Worm (Caenorhabditis elegans) whole organism, dauer: Measurements from ENCODE around the gene cgp-1.

Experiments
- unc-62 ChIP-seq: sonication (generic microtip); optimal IDR thresholded peaks from 2 replicates; lab custom pipeline; 2017; ENCODE audit warnings: missing biosample characterization, missing genetic modification reagents, missing genetic modification characterization

Gene cgp-1

DNA sequence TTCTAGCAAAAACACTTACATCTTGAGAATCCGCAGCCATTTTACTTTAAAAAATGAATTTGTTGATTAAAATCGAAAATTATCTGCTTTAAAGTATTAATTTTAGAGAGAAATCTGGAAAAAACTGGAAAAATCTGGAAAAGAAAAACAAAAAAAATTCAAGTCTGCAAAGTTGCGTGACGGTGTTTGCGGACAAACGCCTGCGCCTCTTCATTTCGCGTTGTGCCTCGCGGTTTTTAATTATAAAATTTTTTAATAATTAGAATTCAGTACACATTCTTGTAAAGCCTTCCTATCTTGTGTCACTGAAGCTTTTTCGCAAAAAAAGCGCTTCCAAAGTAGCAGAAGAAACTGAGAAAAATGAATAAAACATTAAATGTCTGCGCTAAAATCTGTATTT is 4.0 kb upstream of the cgp-1 start, which contains the start of gene W03F9.1:
Gene W03F9.1, minus strand, starts transcription at position 109 of the 400 bp plus-strand sequence.
- no peak for TF ChIP-seq unc-62

DNA sequence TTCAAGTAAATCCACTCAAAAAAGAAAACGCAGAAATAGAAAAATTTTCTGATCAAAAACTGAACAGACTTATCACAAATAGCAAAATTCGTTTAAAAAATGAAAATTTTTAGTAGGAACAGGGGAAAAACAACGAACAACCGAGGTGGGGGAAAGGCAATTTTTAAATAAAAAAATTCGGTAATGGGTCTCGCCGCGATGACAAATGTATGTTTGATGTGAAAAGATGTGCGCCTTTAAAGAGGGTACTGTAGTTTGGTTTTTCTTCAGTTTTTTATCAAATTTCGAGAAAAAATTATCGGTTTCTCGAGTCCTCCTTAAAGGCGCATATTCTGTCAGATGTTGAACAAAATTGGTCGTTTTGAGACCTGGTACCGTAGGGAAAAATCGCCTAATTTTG is 1.3 kb upstream of the cgp-1 start:
- TF ChIP-seq unc-62: no peak

DNA sequence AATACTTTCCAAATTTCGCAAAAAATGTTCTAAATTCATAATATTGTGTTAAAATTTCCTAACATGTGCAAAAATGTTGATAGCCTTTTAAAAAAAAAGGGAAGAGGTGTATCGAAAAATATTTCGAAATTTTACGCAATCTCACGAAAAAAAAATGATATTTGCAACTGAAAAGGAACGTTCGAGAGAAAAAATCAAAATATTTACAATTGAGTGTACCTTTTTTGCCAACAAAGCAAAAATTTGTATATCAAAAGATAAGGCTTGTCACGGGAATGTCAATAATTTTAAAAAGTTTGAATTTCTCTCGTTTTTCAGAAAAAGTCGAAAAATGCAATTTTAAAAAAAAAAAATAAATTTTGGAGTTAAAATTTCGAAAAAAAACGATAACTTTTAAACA is 924 bp upstream of the cgp-1 start:
- no peak for TF ChIP-seq unc-62

DNA sequence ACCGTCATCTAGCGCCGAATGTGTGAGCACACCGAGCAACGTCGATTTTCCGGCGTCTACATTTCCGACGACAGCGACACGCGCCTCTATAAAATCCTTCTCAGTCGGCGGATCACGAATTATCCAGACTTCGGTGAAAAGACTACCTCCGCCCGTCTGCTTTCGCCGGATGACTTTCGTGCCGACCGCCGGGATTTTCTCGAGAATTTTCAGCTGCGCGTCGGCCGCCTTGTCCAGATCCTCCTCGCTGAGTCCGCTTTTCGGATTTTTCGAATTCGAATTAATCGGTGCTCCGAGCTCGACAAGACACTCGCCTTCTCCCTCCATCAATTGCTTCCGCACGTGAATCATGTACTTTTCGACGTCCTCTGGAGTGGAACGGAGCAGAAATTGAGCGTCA is 340 bp downstream of the cgp-1 start:
- no peak for TF ChIP-seq unc-62

DNA sequence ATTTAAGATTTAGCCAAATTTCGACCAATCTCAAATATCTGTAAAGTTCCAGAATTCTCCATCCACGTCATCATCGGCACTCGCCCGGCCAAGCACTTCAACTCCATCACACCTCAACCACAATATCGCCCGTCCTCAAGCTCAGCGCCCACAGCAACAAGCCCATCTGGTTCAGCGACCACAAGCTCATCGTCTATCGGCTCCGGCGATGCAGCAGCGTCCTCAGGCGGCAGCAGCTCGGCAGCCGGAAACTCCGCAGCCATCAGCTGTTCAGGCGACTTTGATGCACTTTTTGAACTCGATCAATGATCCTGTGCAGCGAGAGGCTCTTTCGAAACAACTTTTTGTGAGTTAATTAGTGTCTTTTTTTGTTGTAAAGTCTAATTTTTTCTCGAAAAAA is 5.3 kb downstream of the cgp-1 start:
- TF ChIP-seq unc-62: no peak

DNA sequence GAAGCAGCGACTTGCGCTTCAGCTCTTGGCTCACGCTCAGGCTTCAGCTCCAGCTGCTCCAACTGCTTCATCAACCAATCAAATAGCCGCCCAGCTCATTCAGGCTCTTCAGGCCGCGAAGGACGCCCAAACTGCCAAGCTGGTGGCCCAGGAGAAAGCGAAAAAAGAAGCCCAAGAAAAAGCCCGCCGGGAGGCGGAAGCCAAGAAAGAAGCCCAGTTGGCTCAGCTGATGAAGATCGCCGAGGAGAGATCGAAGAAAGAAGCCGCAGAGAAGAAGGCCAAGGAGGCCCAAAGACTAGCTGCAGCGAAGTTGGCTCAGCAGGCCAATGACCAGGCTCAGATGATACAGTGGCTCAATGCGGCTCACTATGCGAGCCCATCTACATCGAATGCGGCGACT is 6.3 kb downstream of the cgp-1 start:
- TF ChIP-seq unc-62: no peak

DNA sequence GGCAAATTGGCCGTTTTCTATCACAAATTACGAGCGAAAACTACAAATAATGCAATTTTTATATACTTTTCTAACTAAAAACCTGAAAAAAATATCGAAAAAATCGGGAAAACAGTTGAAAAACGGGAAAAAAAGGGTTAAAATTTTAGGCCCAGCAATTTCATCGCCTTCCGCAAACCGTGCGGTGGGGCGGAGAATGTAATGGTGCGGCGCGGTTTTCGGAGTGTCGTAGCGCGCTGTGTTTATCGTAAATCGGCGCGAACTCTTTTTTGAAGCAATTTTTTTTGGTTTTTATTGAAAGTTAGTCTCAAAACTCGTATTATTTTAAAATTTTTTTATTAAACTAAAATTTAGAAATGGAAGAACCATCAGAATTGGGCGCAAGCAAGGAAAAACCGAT is 18.1 kb downstream of the cgp-1 start, which contains the start of gene picd-1:
Gene picd-1, plus strand, starts transcription at position 352 of the 400 bp plus-strand sequence.
- TF ChIP-seq unc-62: no peak

DNA sequence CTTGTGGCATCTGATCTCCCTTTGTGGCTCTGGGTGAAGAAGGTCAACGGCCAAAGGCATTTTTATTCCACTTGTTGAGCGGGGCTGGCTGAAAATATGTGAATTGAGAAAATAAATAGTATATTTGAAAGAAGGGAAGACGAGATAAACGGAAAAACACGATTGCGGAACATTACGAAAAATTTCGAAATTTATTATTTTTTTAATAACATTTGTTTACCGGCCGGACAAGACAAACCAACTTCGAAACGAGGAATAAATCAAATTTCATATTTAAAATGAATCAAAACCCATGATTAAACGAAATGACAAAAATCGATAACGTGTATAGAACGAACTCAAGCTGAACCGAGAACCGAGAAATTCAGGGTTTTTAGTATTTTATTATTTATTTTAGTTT is 18.6 kb downstream of the cgp-1 start, which contains the start of gene rps-27:
Gene rps-27, minus strand, starts transcription at position 101 of the 400 bp plus-strand sequence.
- no peak for TF ChIP-seq unc-62

DNA sequence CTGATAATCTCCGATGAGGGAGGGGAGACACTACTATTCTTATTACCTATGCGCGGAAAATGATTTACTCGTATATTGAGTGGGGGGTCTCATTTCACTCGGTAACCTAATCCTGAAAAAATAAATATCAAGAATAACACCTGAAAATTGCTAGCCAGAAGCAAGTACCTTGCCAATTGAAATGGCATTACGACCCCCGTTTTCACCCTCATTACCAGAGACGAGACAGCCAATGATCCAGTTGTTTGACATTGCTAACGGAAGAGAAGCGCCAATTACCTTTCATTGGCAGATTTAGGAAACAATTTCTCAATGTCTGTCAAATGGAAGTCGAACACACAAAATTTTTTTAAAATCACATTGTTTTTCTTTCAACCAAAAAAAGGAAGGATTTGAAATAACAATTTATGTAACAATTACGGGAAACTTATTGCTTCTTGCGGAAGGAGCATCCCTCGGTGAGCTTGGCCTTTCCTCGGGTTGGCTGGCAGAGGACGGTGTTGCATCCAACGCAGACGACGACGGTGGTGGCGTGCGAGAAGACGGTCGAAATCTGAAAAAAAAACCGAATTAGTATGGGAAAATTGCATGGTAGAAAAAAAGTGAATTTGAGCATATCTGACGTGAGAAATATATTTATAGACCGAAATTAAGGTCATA is 19.4 kb downstream of the cgp-1 start:
- TF ChIP-seq unc-62: no peak

DNA sequence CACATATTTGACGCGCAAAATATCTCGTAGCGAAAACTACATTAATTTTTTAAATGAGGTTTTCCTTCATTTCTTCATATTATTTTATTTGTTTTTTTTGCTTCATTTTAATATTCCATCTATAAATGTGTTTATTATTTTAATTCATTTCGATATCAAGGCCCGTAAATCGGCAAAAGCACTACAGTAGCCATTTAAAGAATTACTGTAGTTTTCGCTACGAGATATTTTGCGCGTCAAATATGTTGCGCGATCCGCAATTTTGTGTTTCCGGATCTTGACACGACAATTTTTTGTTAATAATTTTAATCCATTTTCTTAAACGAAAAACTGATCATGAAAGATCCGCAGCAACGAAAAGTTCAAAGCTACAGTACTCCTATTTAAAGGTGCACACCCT is 20.4 kb downstream of the cgp-1 start:
- no peak for TF ChIP-seq unc-62

DNA sequence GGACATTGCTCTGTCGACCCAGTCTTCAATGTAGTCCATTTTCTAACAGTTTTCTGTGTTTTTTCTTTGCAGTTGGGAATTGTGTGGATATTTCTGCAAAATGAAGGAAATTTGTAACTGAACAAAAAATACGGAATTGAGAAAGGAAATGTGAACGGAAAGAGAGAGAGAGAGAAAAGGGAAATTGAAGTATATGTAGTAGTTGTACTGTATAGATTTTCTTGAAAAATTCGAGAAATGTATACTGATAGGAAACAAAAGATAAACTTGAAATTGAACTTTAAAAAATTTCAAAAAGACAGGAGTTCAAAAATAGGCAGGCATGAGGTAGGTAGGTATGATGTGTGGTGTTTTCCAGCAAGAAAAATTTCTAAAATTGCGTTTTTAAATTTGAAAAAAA is 38.9 kb downstream of the cgp-1 start, which contains the start of gene daam-1:
Gene daam-1, minus strand, starts transcription at position 101 of the 400 bp plus-strand sequence.
- TF ChIP-seq unc-62: no peak
